Worm (Caenorhabditis elegans) whole organism, L4 larva: Measurements from ENCODE around the gene wbp-2.

ENCODE experiments used
- F37D6.2 ChIP-seq: sonication (generic microtip); optimal IDR thresholded peaks from 2 replicates; lab custom pipeline; 2016; ENCODE audit warnings: mild to moderate bottlenecking, missing genetic modification characterization, missing compliant biosample characterization
- T26A8.4 ChIP-seq: fragments of 200-800 bp; sonication (Bioruptor generic); IDR thresholded peaks from 2 replicates; pipeline ENCODE4 v1.3.6; 2022; ENCODE audit warnings: missing genetic modification characterization, missing compliant biosample characterization
- Y105C5A.15 ChIP-seq: fragments of 200-800 bp; sonication (Bioruptor generic); IDR thresholded peaks from 2 replicates; pipeline ENCODE4 v1.3.6; 2022; ENCODE audit warnings: missing genetic modification characterization, missing compliant biosample characterization
- ZK337.2 ChIP-seq: fragments of 200-800 bp; sonication (Bioruptor generic); IDR thresholded peaks from 2 replicates; pipeline ENCODE4 v1.3.6; 2022; ENCODE audit warnings: missing genetic modification reagents, missing genetic modification characterization, missing compliant biosample characterization
- aly-2 ChIP-seq: sonication (generic microtip); optimal IDR thresholded peaks from 2 replicates; lab custom pipeline; 2018; ENCODE audit warnings: missing biosample characterization, missing genetic modification characterization
- ama-1 ChIP-seq: fragments of 150-350 bp; optimal IDR thresholded peaks from 2 replicates; lab custom pipeline; 2014; ENCODE audit warnings: inconsistent platforms, mixed read lengths
- ceh-20 ChIP-seq: fragments of 200-800 bp; sonication (Bioruptor generic); IDR thresholded peaks from 2 replicates; pipeline ENCODE4 v1.3.6; 2022; ENCODE audit warnings: missing genetic modification reagents, missing genetic modification characterization, missing compliant biosample characterization
- ceh-28 ChIP-seq: fragments of 150-350 bp; optimal IDR thresholded peaks from 2 replicates; lab custom pipeline; 2014; ENCODE audit warnings: missing biosample characterization, missing genetic modification reagents, missing genetic modification characterization
- ces-1 ChIP-seq: fragments of 150-350 bp; sonication (generic microtip); optimal IDR thresholded peaks from 4 replicates; lab custom pipeline; 2014; ENCODE audit warnings: missing biosample characterization, missing genetic modification reagents, missing genetic modification characterization
- cey-2 ChIP-seq: sonication (generic microtip); optimal IDR thresholded peaks from 3 replicates; lab custom pipeline; 2017; ENCODE audit warnings: missing genetic modification characterization, mild to moderate bottlenecking, missing compliant biosample characterization, antibody characterized with exemption, borderline replicate concordance; ENCODE audit not compliant: insufficient read depth
- daf-12 ChIP-seq: fragments of 150-350 bp; optimal IDR thresholded peaks from 2 replicates; lab custom pipeline; 2014; ENCODE audit warnings: missing biosample characterization, missing genetic modification reagents, missing genetic modification characterization
- dmd-6 ChIP-seq: fragments of 200-800 bp; sonication (Bioruptor generic); IDR thresholded peaks from 2 replicates; pipeline ENCODE4 v1.3.6; 2022; ENCODE audit warnings: missing genetic modification reagents, missing genetic modification characterization, missing compliant biosample characterization
- dmd-8 ChIP-seq: fragments of 200-800 bp; sonication (Bioruptor generic); IDR thresholded peaks from 2 replicates; pipeline ENCODE4 v1.3.6; 2022; ENCODE audit warnings: missing genetic modification characterization, missing compliant biosample characterization
- dpl-1 ChIP-seq: fragments of 150-350 bp; optimal IDR thresholded peaks from 2 replicates; lab custom pipeline; 2014; ENCODE audit warnings: missing biosample characterization, missing genetic modification reagents, missing genetic modification characterization
- fkh-10 ChIP-seq: fragments of 150-350 bp; optimal IDR thresholded peaks from 2 replicates; lab custom pipeline; 2014; ENCODE audit warnings: missing biosample characterization, missing genetic modification reagents, missing genetic modification characterization
- hif-1 ChIP-seq, 2 experiments: sonication (generic microtip); optimal IDR thresholded peaks; 2 replicates each; lab custom pipeline; 2016 to 2017; ENCODE audit warnings: missing compliant biosample characterization in 2 of 2, missing genetic modification characterization in 2 of 2, missing genetic modification reagents in 2 of 2, missing genotype in 2 of 2, mild to moderate bottlenecking in 1 of 2
- hmg-1.1 ChIP-seq: fragments of 200-800 bp; sonication (Bioruptor generic); IDR thresholded peaks from 2 replicates; pipeline ENCODE4 v1.3.6; 2022; ENCODE audit warnings: missing genetic modification reagents, missing genetic modification characterization, missing compliant biosample characterization
- lin-29 ChIP-seq: fragments of 200-800 bp; sonication (Bioruptor generic); IDR thresholded peaks from 2 replicates; pipeline ENCODE4 v1.3.6; 2022; ENCODE audit warnings: missing genetic modification reagents, missing genetic modification characterization, missing compliant biosample characterization
- madf-5 ChIP-seq, 2 experiments: fragments of 200-800 bp; sonication (Bioruptor generic); IDR thresholded peaks; 2 replicates each; pipeline ENCODE4 v1.3.6; 2022; ENCODE audit warnings: missing compliant biosample characterization in 2 of 2, missing genetic modification characterization in 2 of 2
- mxl-2 ChIP-seq: fragments of 200-800 bp; sonication (Bioruptor generic); conservative IDR thresholded peaks from 2 replicates; pipeline ENCODE4 v1.3.6; 2022; ENCODE audit warnings: missing genetic modification reagents, missing genetic modification characterization, missing compliant biosample characterization
- mxl-3 ChIP-seq: fragments of 200-800 bp; sonication (Bioruptor generic); optimal IDR thresholded peaks from 2 replicates; lab custom pipeline; 2018; ENCODE audit warnings: mild to moderate bottlenecking, missing genetic modification characterization, missing compliant biosample characterization
- nhr-10 ChIP-seq: fragments of 150-350 bp; optimal IDR thresholded peaks from 2 replicates; lab custom pipeline; 2014; ENCODE audit warnings: missing biosample characterization, missing genetic modification characterization
- nhr-11 ChIP-seq: fragments of 150-350 bp; optimal IDR thresholded peaks from 2 replicates; lab custom pipeline; 2014; ENCODE audit warnings: missing biosample characterization, missing genetic modification characterization
- nhr-25 ChIP-seq: sonication (generic microtip); optimal IDR thresholded peaks from 2 replicates; lab custom pipeline; 2017; ENCODE audit warnings: missing genetic modification characterization, mild to moderate bottlenecking, missing compliant biosample characterization, antibody characterized with exemption, moderate library complexity, borderline replicate concordance; ENCODE audit not compliant: insufficient read depth
- nhr-28 ChIP-seq: fragments of 150-350 bp; optimal IDR thresholded peaks from 2 replicates; lab custom pipeline; 2014; ENCODE audit warnings: missing biosample characterization, missing genetic modification characterization
- nhr-42 ChIP-seq: fragments of 200-800 bp; sonication (Bioruptor generic); IDR thresholded peaks from 2 replicates; pipeline ENCODE4 v1.3.6; 2022; ENCODE audit warnings: missing genetic modification characterization, missing compliant biosample characterization
- nhr-6 ChIP-seq: fragments of 150-350 bp; optimal IDR thresholded peaks from 2 replicates; lab custom pipeline; 2014; ENCODE audit warnings: missing biosample characterization, missing genetic modification characterization
- php-3 ChIP-seq: fragments of 200-800 bp; sonication (Bioruptor generic); IDR thresholded peaks from 2 replicates; pipeline ENCODE4 v1.3.6; 2022; ENCODE audit warnings: missing genetic modification reagents, missing genetic modification characterization, missing compliant biosample characterization
- rbr-2 ChIP-seq: sonication (generic microtip); optimal IDR thresholded peaks from 2 replicates; lab custom pipeline; 2016; ENCODE audit warnings: missing genotype, missing genetic modification characterization, missing compliant biosample characterization
- snpc-1.2 ChIP-seq: fragments of 200-800 bp; sonication (Bioruptor generic); IDR thresholded peaks from 2 replicates; pipeline ENCODE4 v1.3.6; 2022; ENCODE audit warnings: missing genetic modification reagents, missing genetic modification characterization, missing compliant biosample characterization
- snpc-4 ChIP-seq: fragments of 150-350 bp; optimal IDR thresholded peaks from 2 replicates; lab custom pipeline; 2014; ENCODE audit warnings: missing biosample characterization, missing genetic modification characterization
- spr-3 ChIP-seq: fragments of 200-800 bp; sonication (Bioruptor generic); optimal IDR thresholded peaks from 2 replicates; lab custom pipeline; 2018; ENCODE audit warnings: mild to moderate bottlenecking, missing genetic modification characterization, missing compliant biosample characterization
- tra-1 ChIP-seq: fragments of 200-800 bp; sonication (Bioruptor generic); IDR thresholded peaks from 2 replicates; pipeline ENCODE4 v1.3.6; 2022; ENCODE audit warnings: missing genetic modification reagents, missing genetic modification characterization, missing compliant biosample characterization
- unc-39 ChIP-seq: sonication (generic microtip); optimal IDR thresholded peaks from 2 replicates; lab custom pipeline; 2017; ENCODE audit warnings: missing biosample characterization, missing genetic modification characterization
- unc-62 ChIP-seq, 3 experiments: fragments of 150-350 bp in 1 of 3; sonication (generic microtip); optimal IDR thresholded peaks in 2 of 3; peaks in 1 of 3; 1 replicate in 1 of 3; 2 replicates in 2 of 3; lab custom pipeline; 2014 to 2017; ENCODE audit warnings: missing biosample characterization in 3 of 3, missing genetic modification characterization in 3 of 3, missing genetic modification reagents in 3 of 3, missing genotype in 1 of 3
- vab-7 ChIP-seq: fragments of 200-800 bp; sonication (Bioruptor generic); IDR thresholded peaks from 2 replicates; pipeline ENCODE4 v1.3.6; 2022; ENCODE audit warnings: missing genetic modification reagents, missing genetic modification characterization, missing compliant biosample characterization

wbp-2 gene

ce11 chrII:9325555-9325954, 4.0 kb upstream of the wbp-2 start (continued):
- TF ChIP-seq madf-5 (GFP tag; IDR thresholded peaks at IDR 0.05; lab: Robert Waterston, UW) (no peak), spr-3 (GFP tag; lab: Kevin White, UChicago) (no peak), dmd-8 (GFP tag; lab: Robert Waterston, UW) (no peak), fkh-10 (GFP tag; lab: Kevin White, UChicago) (no peak), snpc-1.2 (GFP tag; lab: Robert Waterston, UW) (no peak), ceh-20 (GFP tag; lab: Robert Waterston, UW) (no peak), hmg-1.1 (GFP tag; lab: Robert Waterston, UW) (no peak), nhr-28 (tag; lab: Kevin White, UChicago) (peak; percentile 59), dmd-6 (GFP tag; lab: Robert Waterston, UW) (peak; percentile 77), mxl-3 (GFP tag; lab: Kevin White, UChicago) (no peak), nhr-42 (GFP tag; lab: Robert Waterston, UW) (no peak), tra-1 (GFP tag; lab: Robert Waterston, UW) (no peak), hif-1 (tag; optimal IDR thresholded peaks at IDR 0.05; lab: Kevin White, UChicago) (no peak), dpl-1 (GFP tag; lab: Kevin White, UChicago) (no peak)

ce11 chrII:9331343-9331742, 1.8 kb downstream of the wbp-2 start, which contains the start of gene eif-3.F:
TSS of gene eif-3.F (plus strand) at chrII:9331643.
- no peak for TF ChIP-seq daf-12 (tag; lab: Kevin White, UChicago)
- no peak for TF ChIP-seq unc-39 (tag; lab: Kevin White, UChicago)
- no peak for TF ChIP-seq nhr-11 (tag; lab: Kevin White, UChicago)
- TF ChIP-seq unc-62 (GFP tag; optimal IDR thresholded peaks at IDR 0.05 in 1 of 2; lab: Kevin White, UChicago), result no peak
- no peak for TF ChIP-seq unc-62 (tag; optimal IDR thresholded peaks at IDR 0.05; lab: Kevin White, UChicago)
- TF ChIP-seq aly-2, result no peak
- TF ChIP-seq nhr-10 (tag; lab: Kevin White, UChicago), result no peak
- no peak for TF ChIP-seq cey-2 (tag; lab: Kevin White, UChicago)
- TF ChIP-seq vab-7 (GFP tag; lab: Robert Waterston, UW), result no peak
- TF ChIP-seq F37D6.2, result no peak
- no peak for TF ChIP-seq lin-29 (GFP tag; lab: Robert Waterston, UW)
- TF ChIP-seq hmg-1.1 (GFP tag; lab: Robert Waterston, UW), result no peak
- no peak for TF ChIP-seq rbr-2 (tag; lab: Kevin White, UChicago)
- no peak for TF ChIP-seq nhr-25 (tag; lab: Kevin White, UChicago)
- TF ChIP-seq nhr-6 (tag; lab: Kevin White, UChicago), result no peak
- no peak for TF ChIP-seq ces-1 (GFP tag; lab: Kevin White, UChicago)
- no peak for TF ChIP-seq T26A8.4 (GFP tag; lab: Robert Waterston, UW)

ce11 chrII:9333034-9333433, 3.5 kb downstream of the wbp-2 start:
- TF ChIP-seq mxl-2 (no peak), ZK337.2 (GFP tag; lab: Robert Waterston, UW) (no peak), unc-62 (GFP tag; optimal IDR thresholded peaks at IDR 0.05 in 1 of 2; lab: Kevin White, UChicago) (no peak), unc-62 (tag; optimal IDR thresholded peaks at IDR 0.05; lab: Kevin White, UChicago) (no peak), snpc-4 (tag; lab: Kevin White, UChicago) (no peak), nhr-25 (tag; lab: Kevin White, UChicago) (no peak), ama-1 (lab: Kevin White, UChicago) (no peak), nhr-28 (tag; lab: Kevin White, UChicago) (no peak)

ce11 chrII:9333714-9334113, 4.1 kb downstream of the wbp-2 start, which contains the start of gene scp-1:
TSS of gene scp-1 (plus strand) at chrII:9334014.
- TF ChIP-seq ceh-28 (peak; percentile 4), php-3 (GFP tag; lab: Robert Waterston, UW) (no peak), Y105C5A.15 (no peak)
